Fruit fly (Drosophila melanogaster) whole organism, embryonic: Measurements from ENCODE around the gene CG16710.

ENCODE experiments used
- ATbp ChIP-seq: fragments of 200-800 bp; sonication (Bioruptor generic); optimal IDR thresholded peaks from 2 replicates; lab custom pipeline; 2017; ENCODE audit warnings: missing biosample characterization, mild to moderate bottlenecking, missing genetic modification characterization, missing genetic modification reagents
- Aef1 ChIP-seq: fragments of 200-800 bp; sonication (Bioruptor generic); IDR thresholded peaks from 3 replicates; pipeline ENCODE4 v1.3.6; 2022; ENCODE audit warnings: missing biosample characterization, missing genetic modification characterization
- CG10321 ChIP-seq: fragments of 200-800 bp; sonication (Bioruptor generic); IDR thresholded peaks from 2 replicates; pipeline ENCODE4 v1.3.6; 2022; ENCODE audit warnings: missing biosample characterization, missing genetic modification characterization
- CG11247 ChIP-seq: fragments of 200-800 bp; sonication (Bioruptor generic); IDR thresholded peaks from 2 replicates; pipeline ENCODE4 v1.3.6; 2022; ENCODE audit warnings: missing biosample characterization, missing genetic modification characterization
- CG11504 ChIP-seq: fragments of 200-800 bp; sonication (Bioruptor generic); optimal IDR thresholded peaks from 3 replicates; lab custom pipeline; 2019; ENCODE audit warnings: missing biosample characterization, mild to moderate bottlenecking, missing genetic modification characterization, moderate library complexity
- CG13296 ChIP-seq: fragments of 200-800 bp; sonication (Bioruptor generic); optimal IDR thresholded peaks from 3 replicates; lab custom pipeline; 2018; ENCODE audit warnings: missing biosample characterization, mild to moderate bottlenecking, missing genetic modification characterization
- CG13424 ChIP-seq: fragments of 200-800 bp; sonication (Bioruptor generic); optimal IDR thresholded peaks from 2 replicates; lab custom pipeline; 2019; ENCODE audit warnings: missing biosample characterization, mild to moderate bottlenecking, missing genetic modification characterization, moderate library complexity
- CG14860 ChIP-seq: fragments of 200-800 bp; sonication (Bioruptor generic); IDR thresholded peaks from 3 replicates; pipeline ENCODE4 v1.3.6; 2022; ENCODE audit warnings: missing biosample characterization, missing genetic modification characterization; ENCODE audit not compliant: partially characterized antibody
- CG16779 ChIP-seq: fragments of 200-800 bp; sonication (Bioruptor generic); IDR thresholded peaks from 2 replicates; pipeline ENCODE4 v1.3.6; 2022; ENCODE audit warnings: missing biosample characterization, missing genetic modification characterization
- CG17568 ChIP-seq: fragments of 200-800 bp; sonication (Bioruptor generic); optimal IDR thresholded peaks from 2 replicates; lab custom pipeline; 2018; ENCODE audit warnings: missing biosample characterization, mild to moderate bottlenecking, missing genetic modification characterization, moderate library complexity
- CG18011 ChIP-seq: fragments of 200-800 bp; sonication (Bioruptor generic); optimal IDR thresholded peaks from 2 replicates; lab custom pipeline; 2017; ENCODE audit warnings: missing biosample characterization, missing genetic modification characterization, mild to moderate bottlenecking, moderate library complexity, missing genotype
- CG30020 ChIP-seq: fragments of 200-800 bp; optimal IDR thresholded peaks from 2 replicates; lab custom pipeline; 2019; ENCODE audit warnings: missing biosample characterization, mild to moderate bottlenecking, missing genetic modification characterization, moderate library complexity
- CG7839 ChIP-seq: fragments of 200-800 bp; sonication (Bioruptor generic); optimal IDR thresholded peaks from 3 replicates; lab custom pipeline; 2018; ENCODE audit warnings: missing biosample characterization, mild to moderate bottlenecking, missing genetic modification characterization, moderate library complexity
- CG8089 ChIP-seq: fragments of 200-800 bp; sonication (Bioruptor generic); optimal IDR thresholded peaks from 3 replicates; lab custom pipeline; 2016; ENCODE audit warnings: missing biosample characterization, missing genetic modification characterization
- CG8478 ChIP-seq: fragments of >200 bp; optimal IDR thresholded peaks from 2 replicates; lab custom pipeline; 2018
- Dll ChIP-seq: fragments of 200-800 bp; sonication (Bioruptor generic); IDR thresholded peaks from 4 replicates; pipeline ENCODE4 v1.3.6; 2022; ENCODE audit warnings: missing biosample characterization, missing genetic modification characterization; ENCODE audit not compliant: partially characterized antibody
- Eip74EF ChIP-seq, 2 experiments: fragments of 200-800 bp in 1 of 2; fragments of >200 bp in 1 of 2; sonication (Bioruptor generic) in 1 of 2; optimal IDR thresholded peaks; 2 replicates each; lab custom pipeline; 2017 to 2019; ENCODE audit warnings: missing biosample characterization in 2 of 2, missing genetic modification characterization in 2 of 2, mild to moderate bottlenecking in 1 of 2, moderate library complexity in 1 of 2
- H15 ChIP-seq: fragments of 200-800 bp; sonication (Bioruptor generic); IDR thresholded peaks from 3 replicates; pipeline ENCODE4 v1.3.6; 2022; ENCODE audit warnings: missing biosample characterization, missing genetic modification characterization
- HHEX ChIP-seq: fragments of 200-800 bp; sonication (Bioruptor generic); optimal IDR thresholded peaks from 3 replicates; lab custom pipeline; 2017; ENCODE audit warnings: missing biosample characterization, mild to moderate bottlenecking, missing genetic modification characterization, missing genetic modification reagents
- Hmr ChIP-seq: fragments of 200-800 bp; sonication (Bioruptor generic); optimal IDR thresholded peaks from 3 replicates; lab custom pipeline; 2017; ENCODE audit warnings: mild to moderate bottlenecking, missing biosample characterization, missing genetic modification reagents, missing genetic modification characterization
- Hr51 ChIP-seq, 2 experiments: fragments of 200-800 bp; sonication (Bioruptor generic); optimal IDR thresholded peaks; 2 replicates in 1 of 2; 3 replicates in 1 of 2; lab custom pipeline; 2016 to 2018; ENCODE audit warnings: missing biosample characterization in 2 of 2, missing genetic modification characterization in 2 of 2, mild to moderate bottlenecking in 1 of 2, moderate library complexity in 1 of 2
- Ptx1 ChIP-seq: fragments of 200-800 bp; sonication (Bioruptor generic); IDR thresholded peaks from 2 replicates; pipeline ENCODE4 v1.3.6; 2022; ENCODE audit warnings: missing biosample characterization, missing genetic modification characterization
- Spps ChIP-seq: fragments of 200-800 bp; sonication (Bioruptor generic); optimal IDR thresholded peaks from 2 replicates; lab custom pipeline; 2018; ENCODE audit warnings: missing biosample characterization, mild to moderate bottlenecking, missing genetic modification characterization
- Taf1 ChIP-seq: fragments of 200-800 bp; sonication (Bioruptor generic); IDR thresholded peaks from 2 replicates; pipeline ENCODE4 v1.3.6; 2022; ENCODE audit warnings: missing biosample characterization, missing genetic modification characterization
- ab ChIP-seq: fragments of 200-800 bp; sonication (Bioruptor generic); optimal IDR thresholded peaks from 2 replicates; lab custom pipeline; 2016; ENCODE audit warnings: missing biosample characterization, missing genetic modification characterization
- ac ChIP-seq: fragments of 200-800 bp; sonication (Bioruptor generic); optimal IDR thresholded peaks from 3 replicates; lab custom pipeline; 2017; ENCODE audit warnings: missing biosample characterization, mild to moderate bottlenecking, missing genetic modification characterization
- cato ChIP-seq: fragments of 200-800 bp; sonication (Bioruptor generic); optimal IDR thresholded peaks from 2 replicates; lab custom pipeline; 2016; ENCODE audit warnings: missing biosample characterization, missing genetic modification characterization, borderline replicate concordance
- caup ChIP-seq: fragments of 200-800 bp; sonication (Bioruptor generic); optimal IDR thresholded peaks from 3 replicates; lab custom pipeline; 2017; ENCODE audit warnings: missing biosample characterization, mild to moderate bottlenecking, missing genetic modification characterization, moderate library complexity; ENCODE audit not compliant: severe bottlenecking
- chif ChIP-seq, 2 experiments: fragments of 200-800 bp; sonication (Bioruptor generic); optimal IDR thresholded peaks; 3 replicates each; lab custom pipeline; 2016; ENCODE audit warnings: missing biosample characterization in 2 of 2, missing genetic modification characterization in 2 of 2
- disco-r ChIP-seq: fragments of 200-800 bp; sonication (Bioruptor generic); optimal IDR thresholded peaks from 2 replicates; lab custom pipeline; 2016; ENCODE audit warnings: missing biosample characterization, missing genetic modification characterization
- dmrt99B ChIP-seq: fragments of 200-800 bp; sonication (Bioruptor generic); optimal IDR thresholded peaks from 2 replicates; lab custom pipeline; 2018; ENCODE audit warnings: missing biosample characterization, mild to moderate bottlenecking, missing genetic modification characterization, moderate library complexity
- esg ChIP-seq: fragments of 200-800 bp; sonication (Bioruptor generic); conservative IDR thresholded peaks from 2 replicates; pipeline ENCODE4 v1.3.6; 2022; ENCODE audit warnings: missing biosample characterization, missing genetic modification characterization
- gsb ChIP-seq: fragments of 200-800 bp; sonication (Bioruptor generic); IDR thresholded peaks from 2 replicates; pipeline ENCODE4 v1.3.6; 2022; ENCODE audit warnings: missing biosample characterization, missing genetic modification characterization
- hb ChIP-seq: fragments of 200-800 bp; sonication (Bioruptor generic); IDR thresholded peaks from 3 replicates; pipeline ENCODE4 v1.3.6; 2022; ENCODE audit warnings: missing biosample characterization, missing genetic modification characterization; ENCODE audit not compliant: partially characterized antibody
- jumu ChIP-seq: fragments of 200-800 bp; sonication (Bioruptor generic); optimal IDR thresholded peaks from 3 replicates; lab custom pipeline; 2016; ENCODE audit warnings: missing biosample characterization, missing genetic modification characterization
- klu ChIP-seq: fragments of 200-800 bp; sonication (Bioruptor generic); IDR thresholded peaks from 2 replicates; pipeline ENCODE4 v1.3.6; 2022; ENCODE audit warnings: missing biosample characterization, missing genetic modification characterization
- kni ChIP-seq: fragments of 200-800 bp; sonication (Bioruptor generic); optimal IDR thresholded peaks from 3 replicates; lab custom pipeline; 2017; ENCODE audit warnings: mild to moderate bottlenecking, missing biosample characterization, missing genetic modification reagents, missing genetic modification characterization
- lilli ChIP-seq: fragments of 200-800 bp; sonication (Bioruptor generic); optimal IDR thresholded peaks from 3 replicates; lab custom pipeline; 2016; ENCODE audit warnings: missing biosample characterization, missing genetic modification characterization
- nom ChIP-seq: fragments of 200-800 bp; sonication (Bioruptor generic); optimal IDR thresholded peaks from 2 replicates; lab custom pipeline; 2017; ENCODE audit warnings: missing biosample characterization, missing genetic modification characterization, mild to moderate bottlenecking, moderate library complexity, missing genetic modification reagents
- oc ChIP-seq: fragments of 200-800 bp; sonication (Bioruptor generic); optimal IDR thresholded peaks from 2 replicates; lab custom pipeline; 2018; ENCODE audit warnings: missing biosample characterization, mild to moderate bottlenecking, missing genetic modification characterization, moderate library complexity
- onecut ChIP-seq: fragments of 200-800 bp; sonication (Bioruptor generic); IDR thresholded peaks from 2 replicates; pipeline ENCODE4 v1.3.6; 2022; ENCODE audit warnings: missing biosample characterization, missing genetic modification characterization
- pan ChIP-seq, 4 experiments: fragments of >200 bp in 3 of 4; fragments of 200-800 bp in 1 of 4; sonication (Bioruptor generic) in 1 of 4; optimal IDR thresholded peaks in 3 of 4; IDR thresholded peaks in 1 of 4; 2 replicates each; pipeline versions ENCODE4 v1.3.6 to Lab custom; 2017 to 2022; ENCODE audit warnings: missing biosample characterization in 2 of 4, missing genetic modification characterization in 2 of 4, mixed read lengths in 1 of 4
- phol ChIP-seq: fragments of 200-800 bp; sonication (Bioruptor generic); optimal IDR thresholded peaks from 3 replicates; lab custom pipeline; 2018; ENCODE audit warnings: missing biosample characterization, mild to moderate bottlenecking, missing genetic modification characterization, moderate library complexity
- seq ChIP-seq: fragments of 200-800 bp; sonication (Bioruptor generic); IDR thresholded peaks from 2 replicates; pipeline ENCODE4 v1.3.6; 2022; ENCODE audit warnings: missing biosample characterization, missing genetic modification characterization
- unc-4 ChIP-seq: fragments of 200-800 bp; sonication (Bioruptor generic); IDR thresholded peaks from 2 replicates; pipeline ENCODE4 v1.3.6; 2022; ENCODE audit warnings: missing biosample characterization, missing genetic modification characterization; ENCODE audit not compliant: partially characterized antibody
- yki ChIP-seq: fragments of >200 bp; optimal IDR thresholded peaks from 3 replicates; lab custom pipeline; 2018

CG16710 gene

dm6 chr3R:23725711-23726349 is 43.5 kb downstream of the CG16710 start (continued):
- TF ChIP-seq phol (tag; lab: Kevin White, UChicago) (no peak), dmrt99B (tag; lab: Kevin White, UChicago) (no peak), esg (GFP tag; lab: Robert Waterston, UW) (no peak)

- TF ChIP-seq Aef1 (GFP tag; lab: Robert Waterston, UW), result peak; percentile 80
- peak; percentile 67 for TF ChIP-seq HHEX (GFP tag; lab: Kevin White, UChicago)
- TF ChIP-seq disco-r (GFP tag; lab: Kevin White, UChicago), result peak; percentile 45
- TF ChIP-seq CG30020 (tag; lab: Kevin White, UChicago), result no peak
- no peak for TF ChIP-seq kni (GFP tag; lab: Kevin White, UChicago)
- no peak for TF ChIP-seq CG14860 (GFP tag; lab: Robert Waterston, UW)
- no peak for TF ChIP-seq hb (GFP tag; lab: Robert Waterston, UW)
- TF ChIP-seq H15, result peak; percentile 60; the same call in 1 of the 3 replicates
- TF ChIP-seq oc (tag; lab: Kevin White, UChicago), result no peak
- peak; percentile 75 for TF ChIP-seq gsb (GFP tag; lab: Robert Waterston, UW)
- no peak for TF ChIP-seq nom (GFP tag; lab: Kevin White, UChicago)
- no peak for TF ChIP-seq unc-4 (GFP tag; lab: Robert Waterston, UW)
- TF ChIP-seq lilli (GFP tag; lab: Kevin White, UChicago), result peak; percentile 93
- peak; percentile 80 for TF ChIP-seq seq
- peak; percentile 70; the same call in 1 of the 2 replicates for TF ChIP-seq Taf1
- peak; percentile 23 for TF ChIP-seq cato (GFP tag; lab: Kevin White, UChicago)
- TF ChIP-seq ATbp (GFP tag; lab: Kevin White, UChicago), result peak; percentile 46
- TF ChIP-seq CG16779 (GFP tag; lab: Robert Waterston, UW), result 0 out of 2 replicates have a peak, but pooled peaks have one; percentile 64
- no peak for TF ChIP-seq yki (lab: Kevin White, UChicago)
- TF ChIP-seq CG13296 (GFP tag; lab: Kevin White, UChicago), result peak; percentile 75
- no peak for TF ChIP-seq Dll (GFP tag; lab: Robert Waterston, UW)
- TF ChIP-seq CG7839 (tag; lab: Kevin White, UChicago), result peak; percentile 85
- peak; percentile 84 for TF ChIP-seq caup (GFP tag; lab: Kevin White, UChicago)
- TF ChIP-seq Ptx1 (GFP tag; lab: Robert Waterston, UW), result peak; percentile 86
- TF ChIP-seq pan (optimal IDR thresholded peaks at IDR 0.05; lab: Kevin White, UChicago), result no peak
- peak in 1 of 2 experiments; percentile 88 for TF ChIP-seq pan (GFP tag; optimal IDR thresholded peaks at IDR 0.05 in 1 of 2, IDR thresholded peaks at IDR 0.05 in 1 of 2)
- TF ChIP-seq klu (GFP tag; lab: Robert Waterston, UW), result peak; percentile 77
- peak; percentile 83 for TF ChIP-seq CG11504 (tag; lab: Kevin White, UChicago)
- peak; percentile 23 for TF ChIP-seq Spps (tag; lab: Kevin White, UChicago)
- TF ChIP-seq CG18011, result peak; percentile 72
- peak; percentile 13 for TF ChIP-seq CG8089 (GFP tag; lab: Kevin White, UChicago)
- peak; percentile 53 for TF ChIP-seq CG10321
- TF ChIP-seq CG8478, result no peak
- peak; percentile 45 to 57 for TF ChIP-seq chif (GFP tag; optimal IDR thresholded peaks at IDR 0.05; lab: Kevin White, UChicago)
- TF ChIP-seq Hr51 (GFP tag; optimal IDR thresholded peaks at IDR 0.05; lab: Kevin White, UChicago), result peak; percentile 45 to 86
- peak; percentile 60 for TF ChIP-seq CG11247 (GFP tag; lab: Robert Waterston, UW)
- no peak for TF ChIP-seq onecut
- TF ChIP-seq Eip74EF (GFP tag; optimal IDR thresholded peaks at IDR 0.05; lab: Kevin White, UChicago), result peak in 1 of 2 experiments; percentile 50
- peak; percentile 25 for TF ChIP-seq CG17568 (GFP tag; lab: Kevin White, UChicago)
- TF ChIP-seq jumu (GFP tag; lab: Kevin White, UChicago), result peak; percentile 35
- TF ChIP-seq CG13424 (tag; lab: Kevin White, UChicago), result peak; percentile 63
- no peak for TF ChIP-seq ac
- TF ChIP-seq ab (GFP tag; lab: Kevin White, UChicago), result no peak
- TF ChIP-seq Hmr (GFP tag; lab: Kevin White, UChicago), result peak; percentile 93
Observed at dm6 chr3R:23726740-23727139, 44.4 kb downstream of the CG16710 start.
